Worm (Caenorhabditis elegans) whole organism, L1 larva: ENCODE measurements around the gene F59G1.4.
A peak's percentile ranks its signal among the peaks of the same experiment; 100 is the strongest.

Experiments used
- C04F5.9 ChIP-seq: sonication (generic microtip); optimal IDR thresholded peaks from 2 replicates; lab custom pipeline; 2016; ENCODE audit warnings: missing genetic modification characterization, missing compliant biosample characterization
- C16A3.4 ChIP-seq: fragments of 150-350 bp; optimal IDR thresholded peaks from 2 replicates; lab custom pipeline; 2014; ENCODE audit warnings: missing biosample characterization, missing genetic modification characterization
- C34B4.2 ChIP-seq: sonication (generic microtip); optimal IDR thresholded peaks from 2 replicates; lab custom pipeline; 2017; ENCODE audit warnings: mild to moderate bottlenecking, missing genetic modification characterization, missing compliant biosample characterization
- F16B12.6 ChIP-seq: fragments of 150-350 bp; optimal IDR thresholded peaks from 2 replicates; lab custom pipeline; 2014; ENCODE audit warnings: missing biosample characterization, missing genetic modification characterization
- Y116A8C.19 ChIP-seq: sonication (generic microtip); optimal IDR thresholded peaks from 2 replicates; lab custom pipeline; 2016; ENCODE audit warnings: missing compliant biosample characterization, missing genetic modification characterization, borderline replicate concordance
- aha-1 ChIP-seq: fragments of 150-350 bp; optimal IDR thresholded peaks from 2 replicates; lab custom pipeline; 2014; ENCODE audit warnings: missing biosample characterization, missing genetic modification characterization
- alr-1 ChIP-seq: fragments of 200-800 bp; sonication (Bioruptor generic); optimal IDR thresholded peaks from 2 replicates; lab custom pipeline; 2018; ENCODE audit warnings: borderline replicate concordance, mild to moderate bottlenecking, missing genetic modification characterization, missing compliant biosample characterization
- blmp-1 ChIP-seq: fragments of 150-350 bp; optimal IDR thresholded peaks from 2 replicates; lab custom pipeline; 2014; ENCODE audit warnings: missing biosample characterization, missing genetic modification characterization
- ceh-63 ChIP-seq: fragments of 200-800 bp; sonication (Bioruptor generic); optimal IDR thresholded peaks from 2 replicates; lab custom pipeline; 2018; ENCODE audit warnings: mild to moderate bottlenecking, missing genetic modification characterization, missing compliant biosample characterization
- ceh-8 ChIP-seq: fragments of 200-800 bp; sonication (Bioruptor generic); optimal IDR thresholded peaks from 2 replicates; lab custom pipeline; 2018; ENCODE audit warnings: mild to moderate bottlenecking, missing genetic modification characterization, moderate library complexity, missing compliant biosample characterization
- ceh-82 ChIP-seq, 3 experiments: fragments of 150-350 bp in 1 of 3; sonication (generic microtip) in 2 of 3; optimal IDR thresholded peaks; 2 replicates each; lab custom pipeline; 2014 to 2017; ENCODE audit warnings: missing biosample characterization in 3 of 3, missing genetic modification characterization in 3 of 3
- ceh-90 ChIP-seq: sonication (generic microtip); optimal IDR thresholded peaks from 2 replicates; lab custom pipeline; 2016; ENCODE audit warnings: missing genetic modification characterization, missing compliant biosample characterization
- ces-1 ChIP-seq: fragments of 150-350 bp; optimal IDR thresholded peaks from 2 replicates; lab custom pipeline; 2014; ENCODE audit warnings: missing biosample characterization, missing genetic modification reagents, missing genetic modification characterization
- dpl-1 ChIP-seq, 3 experiments: fragments of 150-350 bp in 2 of 3; sonication (generic microtip) in 1 of 3; optimal IDR thresholded peaks; 2 replicates each; lab custom pipeline; 2014 to 2017; ENCODE audit warnings: missing biosample characterization in 3 of 3, missing genetic modification characterization in 3 of 3, missing genetic modification reagents in 3 of 3
- efl-1 ChIP-seq, 4 experiments: fragments of 150-350 bp; optimal IDR thresholded peaks in 3 of 4; peaks in 1 of 4; 1 replicate in 1 of 4; 2 replicates in 3 of 4; lab custom pipeline; 2014; ENCODE audit warnings: missing biosample characterization in 2 of 4, missing genetic modification characterization in 2 of 4, missing genetic modification reagents in 2 of 4
- egl-13 ChIP-seq: sonication (generic microtip); optimal IDR thresholded peaks from 2 replicates; lab custom pipeline; 2016; ENCODE audit warnings: missing genotype, missing genetic modification reagents, missing genetic modification characterization, missing compliant biosample characterization
- elt-2 ChIP-seq: sonication (generic microtip); optimal IDR thresholded peaks from 2 replicates; lab custom pipeline; 2016; ENCODE audit warnings: missing genetic modification characterization, mild to moderate bottlenecking, inconsistent platforms, missing compliant biosample characterization, missing genetic modification reagents
- fkh-8 ChIP-seq: sonication (generic microtip); optimal IDR thresholded peaks from 2 replicates; lab custom pipeline; 2016; ENCODE audit warnings: mild to moderate bottlenecking, missing genetic modification characterization, missing compliant biosample characterization
- fos-1 ChIP-seq: fragments of 150-350 bp; optimal IDR thresholded peaks from 2 replicates; lab custom pipeline; 2014; ENCODE audit warnings: missing biosample characterization, missing genetic modification characterization
- hlh-17 ChIP-seq: fragments of 200-800 bp; sonication (Bioruptor generic); optimal IDR thresholded peaks from 2 replicates; lab custom pipeline; 2018; ENCODE audit warnings: missing genetic modification characterization, mild to moderate bottlenecking, missing compliant biosample characterization, moderate library complexity, borderline replicate concordance
- hpl-2 ChIP-seq: fragments of 150-350 bp; optimal IDR thresholded peaks from 2 replicates; lab custom pipeline; 2014; ENCODE audit warnings: missing biosample characterization, missing genetic modification reagents, missing genetic modification characterization
- jun-1 ChIP-seq: fragments of 150-350 bp; optimal IDR thresholded peaks from 2 replicates; lab custom pipeline; 2014; ENCODE audit warnings: missing biosample characterization, missing genetic modification reagents, missing genetic modification characterization
- lin-14 ChIP-seq: fragments of 200-800 bp; sonication (Bioruptor generic); optimal IDR thresholded peaks from 2 replicates; lab custom pipeline; 2018; ENCODE audit warnings: mild to moderate bottlenecking, missing genetic modification characterization, moderate library complexity, missing compliant biosample characterization
- lin-35 ChIP-seq, 2 experiments: fragments of 150-350 bp; optimal IDR thresholded peaks; 2 replicates each; lab custom pipeline; 2014; ENCODE audit warnings: missing biosample characterization in 2 of 2, missing genetic modification characterization in 2 of 2, missing genetic modification reagents in 2 of 2
- lsy-2 ChIP-seq, 2 experiments: fragments of 150-350 bp; optimal IDR thresholded peaks; 2 replicates each; lab custom pipeline; 2014; ENCODE audit warnings: missing biosample characterization in 2 of 2, missing genetic modification characterization in 2 of 2
- nhr-11 ChIP-seq: fragments of 150-350 bp; optimal IDR thresholded peaks from 2 replicates; lab custom pipeline; 2014; ENCODE audit warnings: missing biosample characterization, missing genetic modification characterization
- nhr-47 ChIP-seq: sonication (generic microtip); optimal IDR thresholded peaks from 2 replicates; lab custom pipeline; 2016; ENCODE audit warnings: mild to moderate bottlenecking, missing genetic modification characterization, moderate library complexity, missing compliant biosample characterization
- nhr-85 ChIP-seq: sonication (generic microtip); peaks from one replicate; lab custom pipeline; 2016; ENCODE audit warnings: missing genetic modification characterization, inconsistent platforms, missing compliant biosample characterization
- nhr-90 ChIP-seq: sonication (generic microtip); optimal IDR thresholded peaks from 2 replicates; lab custom pipeline; 2016; ENCODE audit warnings: mild to moderate bottlenecking, missing genetic modification characterization, missing compliant biosample characterization; ENCODE audit not compliant: poor library complexity
- pag-3 ChIP-seq: sonication (generic microtip); optimal IDR thresholded peaks from 2 replicates; lab custom pipeline; 2017; ENCODE audit warnings: missing genetic modification characterization, mild to moderate bottlenecking, missing compliant biosample characterization, antibody characterized with exemption, borderline replicate concordance; ENCODE audit not compliant: insufficient read depth
- rnt-1 ChIP-seq: sonication (generic microtip); optimal IDR thresholded peaks from 2 replicates; lab custom pipeline; 2016; ENCODE audit warnings: mild to moderate bottlenecking, missing genetic modification characterization, moderate library complexity, missing compliant biosample characterization
- skn-1 ChIP-seq: fragments of 150-350 bp; optimal IDR thresholded peaks from 2 replicates; lab custom pipeline; 2014; ENCODE audit warnings: missing biosample characterization, missing genetic modification characterization
- snpc-4 ChIP-seq: fragments of 150-350 bp; optimal IDR thresholded peaks from 2 replicates; lab custom pipeline; 2014; ENCODE audit warnings: missing biosample characterization, missing genetic modification characterization
- snu-23 ChIP-seq: sonication (generic microtip); optimal IDR thresholded peaks from 2 replicates; lab custom pipeline; 2016; ENCODE audit warnings: missing genetic modification characterization, missing compliant biosample characterization
- sptf-1 ChIP-seq: fragments of 150-350 bp; optimal IDR thresholded peaks from 2 replicates; lab custom pipeline; 2014; ENCODE audit warnings: missing biosample characterization, missing genetic modification characterization
- sup-37 ChIP-seq: fragments of 200-800 bp; sonication (Bioruptor generic); optimal IDR thresholded peaks from 2 replicates; lab custom pipeline; 2018; ENCODE audit warnings: mild to moderate bottlenecking, missing genetic modification characterization, missing compliant biosample characterization
- swsn-7 ChIP-seq: sonication (generic microtip); optimal IDR thresholded peaks from 2 replicates; lab custom pipeline; 2016; ENCODE audit warnings: missing genetic modification characterization, missing compliant biosample characterization
- unc-130 ChIP-seq: fragments of 150-350 bp; optimal IDR thresholded peaks from 2 replicates; lab custom pipeline; 2017; ENCODE audit warnings: missing biosample characterization, missing genetic modification characterization, inconsistent platforms
- unc-30 ChIP-seq: sonication (generic microtip); optimal IDR thresholded peaks from 2 replicates; lab custom pipeline; 2017; ENCODE audit warnings: missing biosample characterization, missing genetic modification characterization
- unc-62 ChIP-seq: fragments of 150-350 bp; optimal IDR thresholded peaks from 2 replicates; lab custom pipeline; 2014; ENCODE audit warnings: missing biosample characterization, missing genetic modification reagents, missing genetic modification characterization
- unc-86 ChIP-seq: sonication (generic microtip); optimal IDR thresholded peaks from 2 replicates; lab custom pipeline; 2016; ENCODE audit warnings: missing genetic modification characterization, missing compliant biosample characterization
- unc-98 ChIP-seq: fragments of 200-800 bp; sonication (Bioruptor generic); IDR thresholded peaks from 2 replicates; pipeline ENCODE4 v1.3.6; 2022; ENCODE audit warnings: missing genetic modification characterization, missing compliant biosample characterization
- vab-15 ChIP-seq: sonication (generic microtip); optimal IDR thresholded peaks from 2 replicates; lab custom pipeline; 2017; ENCODE audit warnings: missing genotype, mild to moderate bottlenecking, missing genetic modification characterization, missing compliant biosample characterization
- xbp-1 ChIP-seq: sonication (generic microtip); optimal IDR thresholded peaks from 2 replicates; lab custom pipeline; 2016; ENCODE audit warnings: missing genetic modification characterization, missing compliant biosample characterization
- zag-1 ChIP-seq: fragments of 150-350 bp; optimal IDR thresholded peaks from 2 replicates; lab custom pipeline; 2014; ENCODE audit warnings: missing biosample characterization, missing genetic modification characterization
- zip-4 ChIP-seq: fragments of 200-800 bp; sonication (Bioruptor generic); optimal IDR thresholded peaks from 2 replicates; lab custom pipeline; 2018; ENCODE audit warnings: mild to moderate bottlenecking, missing genetic modification characterization, moderate library complexity, missing compliant biosample characterization
- ztf-4 ChIP-seq: fragments of 150-350 bp; optimal IDR thresholded peaks from 2 replicates; lab custom pipeline; 2014; ENCODE audit warnings: missing biosample characterization, missing genetic modification characterization

The F59G1.4 gene

ce11 chrII:5936009-5936408 lies 40.0 kb downstream of the F59G1.4 start:
- no peak for TF ChIP-seq vab-15 (tag; lab: Kevin White, UChicago)
- TF ChIP-seq hlh-17 (GFP tag; lab: Kevin White, UChicago), result no peak
- TF ChIP-seq lsy-2 (tag; optimal IDR thresholded peaks at IDR 0.05; lab: Kevin White, UChicago), result peak in 1 of 2 experiments; percentile 23
- TF ChIP-seq alr-1, result no peak
- no peak for TF ChIP-seq nhr-85 (tag; lab: Kevin White, UChicago)
- TF ChIP-seq egl-13 (tag; lab: Kevin White, UChicago), result no peak
- no peak for TF ChIP-seq dpl-1 (GFP tag; optimal IDR thresholded peaks at IDR 0.05; lab: Kevin White, UChicago)
- TF ChIP-seq lin-14 (GFP tag; lab: Kevin White, UChicago), result peak; percentile 20
- no peak for TF ChIP-seq C04F5.9 (tag; lab: Kevin White, UChicago)
- TF ChIP-seq fkh-8 (tag; lab: Kevin White, UChicago), result no peak
- peak; percentile 74 for TF ChIP-seq elt-2 (tag; lab: Kevin White, UChicago)
- no peak for TF ChIP-seq unc-86
- no peak for TF ChIP-seq efl-1 (optimal IDR thresholded peaks at IDR 0.05; lab: Kevin White, UChicago)
- TF ChIP-seq efl-1 (GFP tag; optimal IDR thresholded peaks at IDR 0.05 in 1 of 2; lab: Kevin White, UChicago), result peak in 1 of 2 experiments; percentile 68
- no peak for TF ChIP-seq C34B4.2 (tag; lab: Kevin White, UChicago)
- TF ChIP-seq unc-98, result no peak
- TF ChIP-seq lin-35 (GFP tag; optimal IDR thresholded peaks at IDR 0.05; lab: Kevin White, UChicago), result peak in 1 of 2 experiments; percentile 63
- TF ChIP-seq sup-37 (GFP tag; lab: Kevin White, UChicago), result no peak

ce11 chrII:5940815-5941214 lies 44.8 kb downstream of the F59G1.4 start, which contains the start of gene F28B12.6:
F28B12.6 (plus strand) TSS chrII:5940863.
- TF ChIP-seq unc-98 (no peak), ztf-4 (tag; lab: Kevin White, UChicago) (peak; percentile 8), nhr-85 (tag; lab: Kevin White, UChicago) (peak; percentile 3), sptf-1 (tag; lab: Kevin White, UChicago) (no peak), rnt-1 (tag; lab: Kevin White, UChicago) (peak; percentile 18), efl-1 (optimal IDR thresholded peaks at IDR 0.05; lab: Kevin White, UChicago) (no peak), efl-1 (GFP tag; optimal IDR thresholded peaks at IDR 0.05 in 1 of 2; lab: Kevin White, UChicago) (peak in 1 of 2 experiments; percentile 56)

DNA sequence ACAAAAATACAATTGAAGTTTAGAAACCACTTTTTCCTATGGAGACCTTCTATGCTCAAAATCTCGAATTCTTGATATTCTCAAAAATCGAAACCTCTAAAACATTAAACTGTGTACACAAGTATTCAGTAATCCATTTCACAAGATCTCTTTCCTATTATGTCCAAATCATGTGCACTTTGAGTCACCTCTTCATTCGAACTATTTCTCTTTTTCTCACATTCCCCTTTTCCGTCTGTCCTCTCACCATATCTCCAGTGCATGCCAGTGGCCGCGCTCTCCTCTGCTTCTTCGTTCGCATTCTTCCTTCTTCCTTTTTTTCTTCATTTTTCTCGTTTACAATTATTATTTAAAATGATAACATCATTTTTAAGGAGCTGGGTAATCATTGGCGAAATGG lies 46.6 kb downstream of the F59G1.4 start, which contains the start of gene F28B12.1:
Gene F28B12.1 (plus strand): TSS at position 335 of the 400 bp plus-strand sequence.
- no peak for TF ChIP-seq fos-1
- TF ChIP-seq aha-1, result no peak
- TF ChIP-seq dpl-1 (GFP tag; optimal IDR thresholded peaks at IDR 0.05; lab: Kevin White, UChicago), result no peak
- no peak for TF ChIP-seq ceh-82 (tag; optimal IDR thresholded peaks at IDR 0.05; lab: Kevin White, UChicago)
- TF ChIP-seq ceh-90 (tag; lab: Kevin White, UChicago), result no peak
- TF ChIP-seq nhr-90, result no peak
- no peak for TF ChIP-seq unc-30 (tag; lab: Kevin White, UChicago)
- TF ChIP-seq sptf-1 (tag; lab: Kevin White, UChicago), result no peak
- no peak for TF ChIP-seq F16B12.6 (tag; lab: Kevin White, UChicago)
- TF ChIP-seq xbp-1, result no peak
- peak; percentile 12 for TF ChIP-seq snu-23 (GFP tag; lab: Kevin White, UChicago)
- no peak for TF ChIP-seq zag-1 (tag; lab: Kevin White, UChicago)
- no peak for TF ChIP-seq nhr-85 (tag; lab: Kevin White, UChicago)
- TF ChIP-seq jun-1, result no peak
- no peak for TF ChIP-seq egl-13 (tag; lab: Kevin White, UChicago)
- no peak for TF ChIP-seq zip-4
- TF ChIP-seq lin-35 (GFP tag; optimal IDR thresholded peaks at IDR 0.05; lab: Kevin White, UChicago), result no peak
- no peak for TF ChIP-seq pag-3 (tag; lab: Kevin White, UChicago)
- TF ChIP-seq ztf-4 (tag; lab: Kevin White, UChicago), result no peak
- peak; percentile 0 for TF ChIP-seq blmp-1 (tag; lab: Kevin White, UChicago)
- no peak for TF ChIP-seq Y116A8C.19 (tag; lab: Kevin White, UChicago)
- TF ChIP-seq nhr-47, result peak; percentile 21
- TF ChIP-seq ceh-8 (GFP tag; lab: Kevin White, UChicago), result no peak
- no peak for TF ChIP-seq C16A3.4 (tag; lab: Kevin White, UChicago)
- no peak for TF ChIP-seq vab-15 (tag; lab: Kevin White, UChicago)
- TF ChIP-seq nhr-11, result no peak
- no peak for TF ChIP-seq rnt-1 (tag; lab: Kevin White, UChicago)
- no peak for TF ChIP-seq C04F5.9 (tag; lab: Kevin White, UChicago)
- no peak for TF ChIP-seq hpl-2
- no peak for TF ChIP-seq snpc-4 (tag; lab: Kevin White, UChicago)
- no peak for TF ChIP-seq skn-1
- TF ChIP-seq unc-62 (GFP tag; lab: Kevin White, UChicago), result no peak
- TF ChIP-seq unc-130, result no peak
- no peak for TF ChIP-seq ces-1 (GFP tag; lab: Kevin White, UChicago)
- TF ChIP-seq swsn-7 (tag; lab: Kevin White, UChicago), result no peak
- no peak for TF ChIP-seq ceh-63 (GFP tag; lab: Kevin White, UChicago)
